Worm (Caenorhabditis elegans) whole organism, late embryonic: ENCODE data around the gene sym-4.

Source experiments
- nhr-11 ChIP-seq: fragments of 150-350 bp; optimal IDR thresholded peaks from 2 replicates; lab custom pipeline; 2014; ENCODE audit warnings: missing biosample characterization, missing genetic modification characterization
- pag-3 ChIP-seq: sonication (generic microtip); optimal IDR thresholded peaks from 2 replicates; lab custom pipeline; 2016; ENCODE audit warnings: missing compliant biosample characterization, missing genetic modification characterization, borderline replicate concordance
- ttx-3 ChIP-seq: sonication (generic microtip); optimal IDR thresholded peaks from 2 replicates; lab custom pipeline; 2016; ENCODE audit warnings: missing genetic modification reagents, missing genetic modification characterization, missing compliant biosample characterization

- TF ChIP-seq nhr-11, result no peak
- TF ChIP-seq ttx-3 (tag; lab: Kevin White, UChicago), result no peak
- no peak for TF ChIP-seq pag-3 (tag; lab: Kevin White, UChicago)
Measured at ce11 chrX:14127291-14127922, 42.0 kb downstream of the sym-4 start, which contains the start of gene F28H6.4.
